Fruit fly (Drosophila melanogaster): ENCODE data around the gene cdi.

DNA sequence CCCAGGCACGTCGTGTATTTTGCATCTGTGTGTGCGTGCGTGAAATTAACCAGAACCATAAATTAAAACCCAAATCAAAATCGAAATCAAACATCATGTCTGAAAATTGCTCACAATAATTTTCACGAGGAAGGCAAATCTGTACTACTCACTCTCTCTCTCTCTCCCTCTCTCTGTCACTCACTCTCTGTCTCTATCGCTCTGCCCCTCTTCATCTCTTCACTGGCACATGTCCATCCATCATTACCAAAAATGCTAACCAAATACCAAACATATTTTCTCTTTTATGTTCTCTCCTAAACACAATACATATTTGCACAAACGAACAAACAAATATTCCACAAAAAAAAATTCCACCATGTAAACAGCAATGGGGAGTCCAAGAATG is 78.7 kb downstream of the cdi start:
- TF ChIP-seq CG32121 (GFP tag; IDR thresholded peaks at IDR 0.05) (no peak), Ets98B (GFP tag; IDR thresholded peaks at IDR 0.05) (no peak)

All from whole organism, pupa.